Fruit fly (Drosophila melanogaster) whole organism, embryonic: ENCODE measurements around the gene PGAP2.

ENCODE experiments used
- B-H2 ChIP-seq: fragments of 200-800 bp; sonication (Bioruptor generic); optimal IDR thresholded peaks from 2 replicates; lab custom pipeline; 2018; ENCODE audit warnings: missing biosample characterization, mild to moderate bottlenecking, missing genetic modification characterization
- BEAF-32 ChIP-seq: fragments of 200-800 bp; sonication (Bioruptor generic); optimal IDR thresholded peaks from 3 replicates; lab custom pipeline; 2017; ENCODE audit warnings: missing biosample characterization, missing genetic modification characterization, mild to moderate bottlenecking, moderate library complexity, missing genetic modification reagents
- BtbVII ChIP-seq: fragments of 200-800 bp; sonication (Bioruptor generic); optimal IDR thresholded peaks from 3 replicates; lab custom pipeline; 2017; ENCODE audit warnings: missing biosample characterization, mild to moderate bottlenecking, missing genetic modification characterization
- CG10565 ChIP-seq: fragments of 200-800 bp; sonication (Bioruptor generic); optimal IDR thresholded peaks from 3 replicates; lab custom pipeline; 2016; ENCODE audit warnings: missing biosample characterization, mild to moderate bottlenecking, missing genetic modification characterization
- CG11093 ChIP-seq: fragments of 200-800 bp; sonication (Bioruptor generic); IDR thresholded peaks from 3 replicates; pipeline ENCODE4 v1.3.6; 2022; ENCODE audit warnings: missing biosample characterization, missing genetic modification characterization
- CG1233 ChIP-seq: fragments of 200-800 bp; sonication (Bioruptor generic); optimal IDR thresholded peaks from 4 replicates; lab custom pipeline; 2018; ENCODE audit warnings: missing biosample characterization, mild to moderate bottlenecking, missing genetic modification characterization
- CG13123 ChIP-seq: fragments of 200-800 bp; sonication (Bioruptor generic); optimal IDR thresholded peaks from 2 replicates; lab custom pipeline; 2016; ENCODE audit warnings: missing biosample characterization, missing genetic modification characterization
- CG1529 ChIP-seq: fragments of 200-800 bp; sonication (Bioruptor generic); optimal IDR thresholded peaks from 3 replicates; lab custom pipeline; 2018; ENCODE audit warnings: missing biosample characterization, missing genetic modification characterization
- CG1602 ChIP-seq: fragments of 200-800 bp; sonication (Bioruptor generic); optimal IDR thresholded peaks from 3 replicates; lab custom pipeline; 2016; ENCODE audit warnings: missing biosample characterization, missing genetic modification characterization
- CG2116 ChIP-seq: fragments of 200-800 bp; sonication (Bioruptor generic); optimal IDR thresholded peaks from 3 replicates; lab custom pipeline; 2018; ENCODE audit warnings: missing biosample characterization, mild to moderate bottlenecking, missing genetic modification characterization
- CG6254 ChIP-seq: fragments of 200-800 bp; sonication (Bioruptor generic); optimal IDR thresholded peaks from 3 replicates; lab custom pipeline; 2017; ENCODE audit warnings: mild to moderate bottlenecking, missing biosample characterization, missing genetic modification reagents, missing genetic modification characterization
- CG7271 ChIP-seq: fragments of 200-800 bp; sonication (Bioruptor generic); optimal IDR thresholded peaks from 2 replicates; lab custom pipeline; 2018; ENCODE audit warnings: missing biosample characterization, mild to moderate bottlenecking, missing genetic modification characterization, moderate library complexity
- CG7928 ChIP-seq: fragments of 200-800 bp; sonication (Bioruptor generic); optimal IDR thresholded peaks from 2 replicates; lab custom pipeline; 2017; ENCODE audit warnings: missing biosample characterization, mild to moderate bottlenecking, missing genetic modification characterization
- CG8281 ChIP-seq: fragments of 200-800 bp; sonication (Bioruptor generic); optimal IDR thresholded peaks from 2 replicates; lab custom pipeline; 2018; ENCODE audit warnings: missing biosample characterization, mild to moderate bottlenecking, missing genetic modification characterization, moderate library complexity
- CG9817 ChIP-seq: fragments of 200-800 bp; sonication (Bioruptor generic); optimal IDR thresholded peaks from 2 replicates; lab custom pipeline; 2018; ENCODE audit warnings: missing biosample characterization, mild to moderate bottlenecking, missing genetic modification characterization, moderate library complexity
- CTCF ChIP-seq: fragments of 200-800 bp; sonication (Bioruptor generic); optimal IDR thresholded peaks from 2 replicates; lab custom pipeline; 2017; ENCODE audit warnings: missing biosample characterization, mild to moderate bottlenecking, missing genetic modification characterization, moderate library complexity
- Dll ChIP-seq: fragments of 200-800 bp; sonication (Bioruptor generic); IDR thresholded peaks from 4 replicates; pipeline ENCODE4 v1.3.6; 2022; ENCODE audit warnings: missing biosample characterization, missing genetic modification characterization; ENCODE audit not compliant: partially characterized antibody
- Fer2 ChIP-seq: fragments of 200-800 bp; sonication (Bioruptor generic); optimal IDR thresholded peaks from 2 replicates; lab custom pipeline; 2018; ENCODE audit warnings: missing biosample characterization, mild to moderate bottlenecking, missing genetic modification characterization, moderate library complexity
- Gug ChIP-seq: fragments of 200-800 bp; sonication (Bioruptor generic); IDR thresholded peaks from 4 replicates; pipeline ENCODE4 v1.3.6; 2022; ENCODE audit warnings: missing biosample characterization, missing genetic modification characterization
- HHEX ChIP-seq: fragments of 200-800 bp; sonication (Bioruptor generic); optimal IDR thresholded peaks from 3 replicates; lab custom pipeline; 2017; ENCODE audit warnings: missing biosample characterization, mild to moderate bottlenecking, missing genetic modification characterization, missing genetic modification reagents
- Hsf ChIP-seq: fragments of 200-800 bp; sonication (Bioruptor generic); optimal IDR thresholded peaks from 3 replicates; lab custom pipeline; 2016; ENCODE audit warnings: missing biosample characterization, missing genetic modification characterization
- Jarid2 ChIP-seq: fragments of 200-800 bp; sonication (Bioruptor generic); optimal IDR thresholded peaks from 3 replicates; lab custom pipeline; 2017; ENCODE audit warnings: mild to moderate bottlenecking, missing biosample characterization, missing genetic modification reagents, missing genetic modification characterization
- Meics ChIP-seq: fragments of 200-800 bp; sonication (Bioruptor generic); optimal IDR thresholded peaks from 2 replicates; lab custom pipeline; 2017; ENCODE audit warnings: missing biosample characterization, mild to moderate bottlenecking, missing genetic modification characterization
- Ptx1 ChIP-seq: fragments of 200-800 bp; sonication (Bioruptor generic); IDR thresholded peaks from 2 replicates; pipeline ENCODE4 v1.3.6; 2022; ENCODE audit warnings: missing biosample characterization, missing genetic modification characterization
- Six4 ChIP-seq: fragments of 200-800 bp; sonication (Bioruptor generic); optimal IDR thresholded peaks from 2 replicates; lab custom pipeline; 2016; ENCODE audit warnings: missing biosample characterization, missing genetic modification characterization
- Tbp ChIP-seq: fragments of >200 bp; optimal IDR thresholded peaks from 2 replicates; lab custom pipeline; 2018; ENCODE audit warnings: missing biosample characterization, missing genetic modification characterization
- ase ChIP-seq: fragments of 200-800 bp; sonication (Bioruptor generic); IDR thresholded peaks from 3 replicates; pipeline ENCODE4 v1.3.6; 2022; ENCODE audit warnings: missing biosample characterization, missing genetic modification characterization
- cad ChIP-seq: fragments of >200 bp; optimal IDR thresholded peaks from 2 replicates; lab custom pipeline; 2017; ENCODE audit warnings: missing biosample characterization, missing genetic modification characterization
- cato ChIP-seq: fragments of 200-800 bp; sonication (Bioruptor generic); optimal IDR thresholded peaks from 2 replicates; lab custom pipeline; 2016; ENCODE audit warnings: missing biosample characterization, missing genetic modification characterization, borderline replicate concordance
- chm ChIP-seq: fragments of 200-800 bp; sonication (Bioruptor generic); IDR thresholded peaks from 2 replicates; pipeline ENCODE4 v1.3.6; 2022; ENCODE audit warnings: missing biosample characterization, missing genetic modification characterization
- corto ChIP-seq: fragments of 200-800 bp; sonication (Bioruptor generic); optimal IDR thresholded peaks from 2 replicates; lab custom pipeline; 2016; ENCODE audit warnings: missing biosample characterization, mild to moderate bottlenecking, missing genetic modification characterization, moderate library complexity
- crc ChIP-seq: fragments of 200-800 bp; sonication (Bioruptor generic); optimal IDR thresholded peaks from 2 replicates; lab custom pipeline; 2016; ENCODE audit warnings: missing biosample characterization, missing genetic modification characterization
- crol ChIP-seq: fragments of 200-800 bp; sonication (Bioruptor generic); IDR thresholded peaks from 2 replicates; pipeline ENCODE4 v1.3.6; 2022; ENCODE audit warnings: missing biosample characterization, missing genetic modification characterization
- cwo ChIP-seq: fragments of 200-800 bp; sonication (Bioruptor generic); optimal IDR thresholded peaks from 3 replicates; lab custom pipeline; 2017; ENCODE audit warnings: missing biosample characterization, missing genetic modification characterization, mild to moderate bottlenecking, moderate library complexity, missing genetic modification reagents
- emc ChIP-seq: fragments of 200-800 bp; sonication (Bioruptor generic); optimal IDR thresholded peaks from 2 replicates; lab custom pipeline; 2016; ENCODE audit warnings: missing biosample characterization, missing genetic modification characterization
- fru ChIP-seq: fragments of >200 bp; optimal IDR thresholded peaks from 2 replicates; lab custom pipeline; 2017
- hb ChIP-seq: fragments of 200-800 bp; sonication (Bioruptor generic); IDR thresholded peaks from 3 replicates; pipeline ENCODE4 v1.3.6; 2022; ENCODE audit warnings: missing biosample characterization, missing genetic modification characterization; ENCODE audit not compliant: partially characterized antibody
- hbn ChIP-seq: fragments of 200-800 bp; sonication (Bioruptor generic); IDR thresholded peaks from 2 replicates; pipeline ENCODE4 v1.3.6; 2022; ENCODE audit warnings: missing biosample characterization, missing genetic modification characterization; ENCODE audit not compliant: partially characterized antibody
- ind ChIP-seq: fragments of 200-800 bp; sonication (Bioruptor generic); optimal IDR thresholded peaks from 3 replicates; lab custom pipeline; 2016; ENCODE audit warnings: missing biosample characterization, missing genetic modification characterization
- insv ChIP-seq, 2 experiments: fragments of 200-800 bp; sonication (Bioruptor generic); optimal IDR thresholded peaks; 3 replicates each; lab custom pipeline; 2016 to 2018; ENCODE audit warnings: missing biosample characterization in 2 of 2, missing genetic modification characterization in 2 of 2
- kah ChIP-seq: fragments of 200-800 bp; sonication (Bioruptor generic); optimal IDR thresholded peaks from 2 replicates; lab custom pipeline; 2018; ENCODE audit warnings: missing biosample characterization, mild to moderate bottlenecking, missing genetic modification characterization
- lilli ChIP-seq: fragments of 200-800 bp; sonication (Bioruptor generic); optimal IDR thresholded peaks from 3 replicates; lab custom pipeline; 2016; ENCODE audit warnings: missing biosample characterization, missing genetic modification characterization
- nerfin-2 ChIP-seq: fragments of 200-800 bp; sonication (Bioruptor generic); IDR thresholded peaks from 2 replicates; pipeline ENCODE4 v1.3.6; 2022; ENCODE audit warnings: missing biosample characterization, missing genetic modification characterization; ENCODE audit not compliant: partially characterized antibody
- oc ChIP-seq: fragments of 200-800 bp; sonication (Bioruptor generic); optimal IDR thresholded peaks from 2 replicates; lab custom pipeline; 2018; ENCODE audit warnings: missing biosample characterization, mild to moderate bottlenecking, missing genetic modification characterization, moderate library complexity
- p53 ChIP-seq: fragments of 200-800 bp; sonication (Bioruptor generic); optimal IDR thresholded peaks from 2 replicates; lab custom pipeline; 2016; ENCODE audit warnings: missing biosample characterization, missing genetic modification characterization
- run ChIP-seq: fragments of 200-800 bp; sonication (Bioruptor generic); optimal IDR thresholded peaks from 3 replicates; lab custom pipeline; 2018; ENCODE audit warnings: missing biosample characterization, mild to moderate bottlenecking, missing genetic modification characterization
- sc ChIP-seq, 3 experiments: fragments of >200 bp in 2 of 3; fragments of 200-800 bp in 1 of 3; sonication (Bioruptor generic) in 1 of 3; optimal IDR thresholded peaks; 2 replicates in 2 of 3; 3 replicates in 1 of 3; lab custom pipeline; 2017; ENCODE audit warnings: mild to moderate bottlenecking in 1 of 3, missing biosample characterization in 1 of 3, missing genetic modification characterization in 1 of 3, missing genetic modification reagents in 1 of 3
- scrt ChIP-seq: fragments of 200-800 bp; sonication (Bioruptor generic); optimal IDR thresholded peaks from 2 replicates; lab custom pipeline; 2018; ENCODE audit warnings: missing biosample characterization, mild to moderate bottlenecking, missing genetic modification characterization, moderate library complexity
- tgo ChIP-seq: fragments of 200-800 bp; sonication (Bioruptor generic); IDR thresholded peaks from 3 replicates; pipeline ENCODE4 v1.3.6; 2022; ENCODE audit warnings: missing biosample characterization, missing genetic modification characterization
- tio ChIP-seq: fragments of 200-800 bp; sonication (Bioruptor generic); optimal IDR thresholded peaks from 2 replicates; lab custom pipeline; 2017; ENCODE audit warnings: missing biosample characterization, missing genetic modification characterization, inconsistent platforms

The PGAP2 gene

DNA sequence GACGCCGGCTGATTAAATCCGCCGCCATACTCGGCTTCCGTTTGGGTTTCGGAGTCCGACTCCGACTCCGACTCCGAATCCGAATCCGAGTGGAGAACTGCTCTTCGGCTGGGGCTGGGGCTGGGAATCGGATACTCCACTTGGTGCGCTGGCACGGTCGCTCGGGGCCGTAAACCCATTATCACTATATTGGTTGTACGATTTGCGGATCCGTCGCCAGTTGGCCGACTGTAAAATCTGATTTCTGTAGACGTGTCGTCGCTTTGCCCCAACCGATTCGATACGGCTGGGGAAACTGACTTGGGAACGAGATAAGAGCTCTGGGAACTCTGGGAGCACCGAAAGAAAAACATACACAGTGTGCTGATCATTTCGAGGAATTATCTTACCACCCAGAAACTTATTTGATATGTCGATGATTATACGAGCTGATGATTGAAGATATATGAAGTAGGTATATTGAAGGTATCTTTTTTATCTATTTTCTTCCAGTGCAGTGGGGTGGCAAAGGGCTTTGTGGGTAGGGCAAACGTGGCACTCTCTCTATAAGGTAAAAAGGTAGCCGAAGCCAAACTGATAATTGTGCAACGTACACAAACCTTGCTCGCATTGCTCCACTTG is 38.7 kb upstream of the PGAP2 start (continued):
- peak; percentile 34 for TF ChIP-seq ind (GFP tag; lab: Kevin White, UChicago)
- peak; percentile 62 for TF ChIP-seq tgo (GFP tag; lab: Robert Waterston, UW)
- TF ChIP-seq crol = no peak
- TF ChIP-seq CG1233 (GFP tag; lab: Kevin White, UChicago) = peak; percentile 25
- no peak for TF ChIP-seq hb (GFP tag; lab: Robert Waterston, UW)
- TF ChIP-seq cad (GFP tag; lab: Kevin White, UChicago) = no peak
- no peak for TF ChIP-seq CG10565 (GFP tag; lab: Kevin White, UChicago)
- TF ChIP-seq corto = no peak
- TF ChIP-seq scrt (GFP tag; lab: Kevin White, UChicago) = no peak
- peak; percentile 38 for TF ChIP-seq crc
- peak; percentile 54 for TF ChIP-seq Ptx1 (GFP tag; lab: Robert Waterston, UW)
- TF ChIP-seq CG6254 (GFP tag; lab: Kevin White, UChicago) = no peak
- no peak for TF ChIP-seq Fer2 (tag; lab: Kevin White, UChicago)
- TF ChIP-seq B-H2 (GFP tag; lab: Kevin White, UChicago) = no peak
- no peak for TF ChIP-seq CTCF (GFP tag; lab: Kevin White, UChicago)
- peak; percentile 29 for TF ChIP-seq Meics (GFP tag; lab: Kevin White, UChicago)
- TF ChIP-seq BEAF-32 (GFP tag; lab: Kevin White, UChicago) = no peak
- peak; percentile 42 for TF ChIP-seq oc
- TF ChIP-seq sc (optimal IDR thresholded peaks at IDR 0.05; lab: Kevin White, UChicago) = no peak
- no peak for TF ChIP-seq sc (GFP tag; optimal IDR thresholded peaks at IDR 0.05; lab: Kevin White, UChicago)
- TF ChIP-seq cato (GFP tag; lab: Kevin White, UChicago) = no peak
- peak; percentile 30 for TF ChIP-seq CG1602 (GFP tag; lab: Kevin White, UChicago)
- no peak for TF ChIP-seq insv (GFP tag; optimal IDR thresholded peaks at IDR 0.05; lab: Kevin White, UChicago)
- peak; percentile 53 for TF ChIP-seq Hsf (GFP tag; lab: Kevin White, UChicago)
- no peak for TF ChIP-seq p53 (GFP tag; lab: Kevin White, UChicago)
- no peak for TF ChIP-seq Dll (GFP tag; lab: Robert Waterston, UW)
- TF ChIP-seq run (tag; lab: Kevin White, UChicago) = no peak
- TF ChIP-seq CG2116 (GFP tag; lab: Kevin White, UChicago) = peak; percentile 7
- no peak for TF ChIP-seq chm (GFP tag; lab: Robert Waterston, UW)
- no peak for TF ChIP-seq tio (GFP tag; lab: Kevin White, UChicago)
- peak; percentile 28; the same call in 2 of the 4 replicates for TF ChIP-seq Gug
- no peak for TF ChIP-seq fru (lab: Kevin White, UChicago)
- peak; percentile 53 for TF ChIP-seq CG1529 (GFP tag; lab: Kevin White, UChicago)
- TF ChIP-seq CG8281 (tag; lab: Kevin White, UChicago) = no peak
- no peak for TF ChIP-seq emc (GFP tag; lab: Kevin White, UChicago)
- TF ChIP-seq ase (GFP tag; lab: Robert Waterston, UW) = no peak
- peak; percentile 50 for TF ChIP-seq CG9817
- TF ChIP-seq BtbVII (GFP tag; lab: Kevin White, UChicago) = no peak
- TF ChIP-seq CG7928 = no peak
- TF ChIP-seq Six4 (GFP tag; lab: Kevin White, UChicago) = peak; percentile 55
- no peak for TF ChIP-seq CG13123
- no peak for TF ChIP-seq nerfin-2 (GFP tag; lab: Robert Waterston, UW)
- peak; percentile 52 for TF ChIP-seq lilli (GFP tag; lab: Kevin White, UChicago)
- TF ChIP-seq CG11093 (GFP tag; lab: Robert Waterston, UW) = peak; percentile 50; the same call in 2 of the 3 replicates
- peak; percentile 27 for TF ChIP-seq cwo (GFP tag; lab: Kevin White, UChicago)
- peak; percentile 30 for TF ChIP-seq HHEX (GFP tag; lab: Kevin White, UChicago)
- TF ChIP-seq Tbp (GFP tag; lab: Kevin White, UChicago) = no peak
- TF ChIP-seq kah (GFP tag; lab: Kevin White, UChicago) = no peak
- no peak for TF ChIP-seq Jarid2 (GFP tag; lab: Kevin White, UChicago)
- TF ChIP-seq hbn (GFP tag; lab: Robert Waterston, UW) = no peak
- no peak for TF ChIP-seq CG7271 (tag; lab: Kevin White, UChicago)
